Fruit fly (Drosophila melanogaster): ENCODE data around the gene CG32266.

CG32266 gene

DNA sequence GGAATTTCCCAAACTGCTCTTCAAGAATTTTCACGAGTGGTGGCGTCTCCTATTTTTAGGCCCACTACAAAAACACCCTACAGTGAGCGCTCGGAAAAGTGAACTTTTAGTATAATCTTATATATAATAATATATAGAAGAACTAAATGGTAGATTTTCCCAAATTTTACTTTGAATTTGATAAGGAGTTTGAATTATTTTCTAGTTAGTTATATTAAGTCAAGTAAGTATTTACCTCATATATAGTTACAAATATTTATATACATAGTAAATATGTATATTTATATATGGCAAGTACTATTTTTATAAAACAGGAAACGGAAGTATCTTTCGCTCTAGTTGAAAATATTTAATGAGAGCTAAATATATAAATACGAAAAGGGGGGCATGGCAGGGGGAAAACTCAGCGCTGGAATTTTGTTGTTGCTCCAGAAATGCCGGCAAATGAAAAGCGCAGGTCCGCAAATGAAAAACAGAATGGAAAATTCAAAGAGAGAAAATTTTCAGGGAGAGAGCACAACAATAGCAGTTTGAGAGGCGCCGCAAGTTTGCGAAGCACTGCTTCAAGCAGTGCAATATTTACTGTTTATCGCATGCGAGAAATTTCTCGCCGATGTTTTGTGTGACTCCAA is 1.7 kb upstream of the CG32266 start (continued):
- no peak for TF ChIP-seq CG6765 (GFP tag; optimal IDR thresholded peaks at IDR 0.05)
- TF ChIP-seq CG10267 (tag; optimal IDR thresholded peaks at IDR 0.05): peak; percentile 52
- no peak for TF ChIP-seq Six4 (GFP tag; optimal IDR thresholded peaks at IDR 0.05)
- TF ChIP-seq tio (GFP tag; optimal IDR thresholded peaks at IDR 0.05): no peak
- peak; percentile 51 for TF ChIP-seq gsb-n (tag; optimal IDR thresholded peaks at IDR 0.05)
- TF ChIP-seq lbe (GFP tag; optimal IDR thresholded peaks at IDR 0.05): no peak
- TF ChIP-seq CG1602 (GFP tag; optimal IDR thresholded peaks at IDR 0.05): no peak
- TF ChIP-seq Dad (GFP tag; optimal IDR thresholded peaks at IDR 0.05): no peak
- no peak for TF ChIP-seq yki (optimal IDR thresholded peaks at IDR 0.05)
- peak; percentile 64; the same call in 1 of the 3 replicates for TF ChIP-seq CG17361 (GFP tag; IDR thresholded peaks at IDR 0.05)
- TF ChIP-seq bab2 (GFP tag; optimal IDR thresholded peaks at IDR 0.05): no peak
- no peak for TF ChIP-seq tin (GFP tag; optimal IDR thresholded peaks at IDR 0.05)
- TF ChIP-seq dmrt99B (tag; optimal IDR thresholded peaks at IDR 0.05): peak; percentile 62
- no peak for TF ChIP-seq zfh2 (GFP tag; optimal IDR thresholded peaks at IDR 0.05)
- TF ChIP-seq ERR (GFP tag; optimal IDR thresholded peaks at IDR 0.05): no peak
- no peak for TF ChIP-seq Lpt (GFP tag; optimal IDR thresholded peaks at IDR 0.05)
- TF ChIP-seq Dbx (GFP tag; IDR thresholded peaks at IDR 0.05): no peak
- peak; percentile 99 for TF ChIP-seq cad (GFP tag; optimal IDR thresholded peaks at IDR 0.05)
- no peak for TF ChIP-seq CG3995 (GFP tag; optimal IDR thresholded peaks at IDR 0.05)
- TF ChIP-seq Poxn (GFP tag; IDR thresholded peaks at IDR 0.05): no peak
- no peak for TF ChIP-seq Pdp1 (GFP tag; optimal IDR thresholded peaks at IDR 0.05)
- TF ChIP-seq CG11085 (GFP tag; IDR thresholded peaks at IDR 0.05): no peak
- TF ChIP-seq eve (GFP tag; optimal IDR thresholded peaks at IDR 0.05): no peak
- TF ChIP-seq bbx (GFP tag; IDR thresholded peaks at IDR 0.05; ENCODE audit: partially characterized antibody): peak; percentile 78
- TF ChIP-seq abd-A (tag; optimal IDR thresholded peaks at IDR 0.05): peak; percentile 4
- peak in 1 of 2 experiments; percentile 13 for TF ChIP-seq dpn (GFP tag; optimal IDR thresholded peaks at IDR 0.05)
- TF ChIP-seq CG12299 (tag; optimal IDR thresholded peaks at IDR 0.05): no peak
- peak; percentile 23; the same call in 1 of the 2 replicates for TF ChIP-seq vvl (GFP tag; IDR thresholded peaks at IDR 0.05)
- TF ChIP-seq CG18619 (GFP tag; optimal IDR thresholded peaks at IDR 0.05): no peak
- TF ChIP-seq Dll (GFP tag; IDR thresholded peaks at IDR 0.05; ENCODE audit: partially characterized antibody): 0 out of 4 replicates have a peak, but pooled peaks have one; percentile 56
- TF ChIP-seq CG18599 (GFP tag; optimal IDR thresholded peaks at IDR 0.05): peak; percentile 37
- TF ChIP-seq schlank (tag; optimal IDR thresholded peaks at IDR 0.05): no peak
- no peak for TF ChIP-seq CG8359 (GFP tag; optimal IDR thresholded peaks at IDR 0.05; ENCODE audit: borderline replicate concordance)
- no peak for TF ChIP-seq CG6683 (GFP tag; optimal IDR thresholded peaks at IDR 0.05)
- TF ChIP-seq luna (GFP tag; optimal IDR thresholded peaks at IDR 0.05): no peak
- TF ChIP-seq CG17829 (tag; optimal IDR thresholded peaks at IDR 0.05): peak; percentile 37
- no peak for TF ChIP-seq salm (tag; optimal IDR thresholded peaks at IDR 0.05)
- no peak for TF ChIP-seq tll (GFP tag; optimal IDR thresholded peaks at IDR 0.05)
- TF ChIP-seq Sry-β (GFP tag; optimal IDR thresholded peaks at IDR 0.05): no peak
- TF ChIP-seq CG34422 (GFP tag; IDR thresholded peaks at IDR 0.05): peak; percentile 71; the same call in 1 of the 3 replicates
- TF ChIP-seq CG12391 (tag; optimal IDR thresholded peaks at IDR 0.05): peak; percentile 46
- no peak for TF ChIP-seq Mrtf (GFP tag; IDR thresholded peaks at IDR 0.05)
- peak; percentile 9 for TF ChIP-seq CG17359 (tag; optimal IDR thresholded peaks at IDR 0.05)
- no peak for TF ChIP-seq kay (GFP tag; optimal IDR thresholded peaks at IDR 0.05)
- no peak for TF ChIP-seq pan (optimal IDR thresholded peaks at IDR 0.05)
- peak in 1 of 2 experiments; percentile 22 for TF ChIP-seq pan (GFP tag; optimal IDR thresholded peaks at IDR 0.05 in 1 of 2, IDR thresholded peaks at IDR 0.05 in 1 of 2)
- TF ChIP-seq CG6689 (GFP tag; IDR thresholded peaks at IDR 0.05): no peak
- TF ChIP-seq E2f2 (GFP tag; IDR thresholded peaks at IDR 0.05): peak; percentile 34
- TF ChIP-seq caup (GFP tag; optimal IDR thresholded peaks at IDR 0.05; ENCODE audit: severe bottlenecking): no peak
- no peak for TF ChIP-seq H2.0 (GFP tag; IDR thresholded peaks at IDR 0.05)

Measured in whole organism, embryonic.